Worm (Caenorhabditis elegans) whole organism, young adult: Measurements from ENCODE around the gene ddr-1.
A peak's percentile ranks its signal among the peaks of the same experiment; 100 is the strongest.

Experiments
- C06A6.2 ChIP-seq: fragments of 200-800 bp; sonication (Bioruptor generic); conservative IDR thresholded peaks from 2 replicates; pipeline ENCODE4 v1.3.6; 2022; ENCODE audit warnings: missing genetic modification characterization, missing compliant biosample characterization
- F49E8.2 ChIP-seq: sonication (generic microtip); optimal IDR thresholded peaks from 3 replicates; lab custom pipeline; 2017; ENCODE audit warnings: missing genetic modification characterization, mild to moderate bottlenecking, missing compliant biosample characterization, antibody characterized with exemption, moderate library complexity; ENCODE audit not compliant: insufficient read depth
- F52B5.7 ChIP-seq: sonication (generic microtip); optimal IDR thresholded peaks from 2 replicates; lab custom pipeline; 2016; ENCODE audit warnings: mild to moderate bottlenecking, missing genetic modification characterization, missing compliant biosample characterization
- attf-5 ChIP-seq: fragments of 200-800 bp; sonication (Bioruptor generic); optimal IDR thresholded peaks from 2 replicates; lab custom pipeline; 2018; ENCODE audit warnings: mild to moderate bottlenecking, missing genetic modification characterization, missing compliant biosample characterization
- bed-1 ChIP-seq: fragments of 200-800 bp; sonication (Bioruptor generic); IDR thresholded peaks from 2 replicates; pipeline ENCODE4 v1.3.6; 2022; ENCODE audit warnings: missing genetic modification reagents, missing genetic modification characterization, missing compliant biosample characterization
- dpl-1 ChIP-seq: fragments of 150-350 bp; optimal IDR thresholded peaks from 2 replicates; lab custom pipeline; 2014; ENCODE audit warnings: missing biosample characterization, missing genetic modification reagents, missing genetic modification characterization
- let-526 ChIP-seq: fragments of 200-800 bp; sonication (Bioruptor generic); IDR thresholded peaks from 2 replicates; pipeline ENCODE4 v1.3.6; 2022; ENCODE audit warnings: missing genetic modification reagents, missing genetic modification characterization, missing compliant biosample characterization
- unc-130 ChIP-seq: sonication (generic microtip); optimal IDR thresholded peaks from 2 replicates; lab custom pipeline; 2016; ENCODE audit warnings: missing genetic modification reagents, missing genetic modification characterization, missing compliant biosample characterization

DNA sequence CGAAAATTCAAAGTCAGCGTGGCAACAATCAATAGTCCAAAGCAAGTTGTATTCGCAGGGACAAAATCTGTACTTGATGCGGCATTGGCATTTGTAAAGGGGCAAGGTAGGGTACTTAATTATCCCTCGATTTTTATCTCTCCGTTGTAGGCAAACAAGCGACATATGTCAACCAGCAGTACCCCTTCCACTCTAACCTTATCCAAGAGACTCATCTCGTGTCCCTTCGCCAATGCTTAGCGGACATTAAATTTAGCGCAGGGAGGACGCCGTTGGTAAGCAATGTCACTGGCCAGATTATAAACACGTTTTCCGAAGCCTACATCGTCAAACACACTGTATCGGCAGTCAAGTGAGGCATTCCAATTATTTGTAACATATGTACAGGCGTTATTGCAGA is 31.7 kb upstream of the ddr-1 start:
- TF ChIP-seq dpl-1 (no peak), bed-1 (GFP tag; lab: Robert Waterston, UW) (0 out of 2 replicates have a peak, but pooled peaks have one; percentile 74), F49E8.2 (tag; lab: Kevin White, UChicago) (no peak), F52B5.7 (tag; lab: Kevin White, UChicago) (peak; percentile 70), let-526 (GFP tag; lab: Robert Waterston, UW) (0 out of 2 replicates have a peak, but pooled peaks have one; percentile 79), attf-5 (peak; percentile 40), unc-130 (no peak), C06A6.2 (GFP tag; lab: Robert Waterston, UW) (peak; percentile 96)
